Worm (Caenorhabditis elegans) whole organism, midembryonic: ENCODE results near the gene C02F5.12.

ENCODE experiments used
- T22C8.4 ChIP-seq: fragments of 200-800 bp; sonication (Bioruptor generic); IDR thresholded peaks from 2 replicates; pipeline ENCODE4 v1.3.6; 2022; ENCODE audit warnings: missing genetic modification characterization, missing compliant biosample characterization
- cog-1 ChIP-seq: sonication (generic microtip); optimal IDR thresholded peaks from 2 replicates; lab custom pipeline; 2016; ENCODE audit warnings: missing genetic modification characterization, missing compliant biosample characterization
- flt-1 ChIP-seq: fragments of 200-800 bp; sonication (Bioruptor generic); IDR thresholded peaks from 2 replicates; pipeline ENCODE4 v1.3.6; 2022; ENCODE audit warnings: missing genetic modification characterization, missing compliant biosample characterization
- klf-2 ChIP-seq: fragments of 200-800 bp; sonication (Bioruptor generic); conservative IDR thresholded peaks from 2 replicates; pipeline ENCODE4 v1.3.6; 2022; ENCODE audit warnings: missing genetic modification reagents, missing genetic modification characterization, missing compliant biosample characterization
- med-1 ChIP-seq: sonication (generic microtip); optimal IDR thresholded peaks from 2 replicates; lab custom pipeline; 2017; ENCODE audit warnings: missing genetic modification characterization, mild to moderate bottlenecking, missing compliant biosample characterization, antibody characterized with exemption, missing genetic modification reagents; ENCODE audit not compliant: insufficient read depth
- ref-1 ChIP-seq: fragments of 200-800 bp; sonication (Bioruptor generic); conservative IDR thresholded peaks from 2 replicates; pipeline ENCODE4 v1.3.6; 2022; ENCODE audit warnings: missing genetic modification reagents, missing genetic modification characterization, missing compliant biosample characterization
- tab-1 ChIP-seq: fragments of 200-800 bp; sonication (Bioruptor generic); IDR thresholded peaks from 2 replicates; pipeline ENCODE4 v1.3.6; 2022; ENCODE audit warnings: missing genetic modification characterization, missing compliant biosample characterization
- ztf-23 ChIP-seq: fragments of 200-800 bp; sonication (Bioruptor generic); IDR thresholded peaks from 2 replicates; pipeline ENCODE4 v1.3.6; 2022; ENCODE audit warnings: missing genetic modification reagents, missing genetic modification characterization, missing compliant biosample characterization
- ztf-29 ChIP-seq: fragments of 200-800 bp; sonication (Bioruptor generic); IDR thresholded peaks from 2 replicates; pipeline ENCODE4 v1.3.6; 2022; ENCODE audit warnings: missing genetic modification reagents, missing genetic modification characterization, missing compliant biosample characterization

The C02F5.12 gene

ce11 chrIII:8254938-8255337 lies 12.1 kb upstream of the C02F5.12 start, which contains the start of gene F09G8.5:
TSS of gene F09G8.5 (plus strand) at chrIII:8254975.
- TF ChIP-seq T22C8.4 (GFP tag; lab: Robert Waterston, UW) (no peak), klf-2 (GFP tag; lab: Robert Waterston, UW) (no peak), med-1 (no peak), ref-1 (no peak)

ce11 chrIII:8250007-8250683 lies 7.3 kb upstream of the C02F5.12 start, which contains the start of gene knl-1:
TSS of gene knl-1 (plus strand) at chrIII:8250632.
- peak; percentile 73 for TF ChIP-seq ztf-23
- no peak for TF ChIP-seq cog-1 (tag; lab: Kevin White, UChicago)
- 0 out of 2 replicates have a peak, but pooled peaks have one; percentile 33 for TF ChIP-seq flt-1

DNA sequence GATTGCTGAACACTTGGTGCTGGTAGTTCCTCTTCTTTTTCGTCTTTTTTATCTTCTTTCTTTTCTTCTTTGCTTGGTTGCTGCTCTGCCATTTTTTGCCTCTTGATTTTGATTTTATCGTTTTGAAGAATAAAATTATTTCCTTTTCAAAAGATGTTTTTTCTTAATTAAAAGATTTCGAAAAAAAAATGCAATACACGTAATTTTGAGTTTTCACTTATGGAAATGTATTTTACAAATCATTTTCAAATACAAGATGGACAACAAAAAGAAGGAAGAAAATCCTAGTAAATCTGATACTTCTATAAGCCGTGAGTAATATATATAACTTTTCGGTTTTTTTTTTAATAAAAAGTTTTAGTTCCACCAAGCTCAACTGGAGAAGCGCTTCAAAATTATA lies 6.6 kb upstream of the C02F5.12 start, which contains the start of the genes C02F5.10 and C02F5.2:
Gene C02F5.10 (minus strand): TSS at position 101 of the 400 bp plus-strand sequence.
Gene C02F5.2 (plus strand): TSS at position 239 of the 400 bp plus-strand sequence.
- TF ChIP-seq cog-1 (tag; lab: Kevin White, UChicago): no peak
- no peak for TF ChIP-seq flt-1
- no peak for TF ChIP-seq klf-2 (GFP tag; lab: Robert Waterston, UW)

DNA sequence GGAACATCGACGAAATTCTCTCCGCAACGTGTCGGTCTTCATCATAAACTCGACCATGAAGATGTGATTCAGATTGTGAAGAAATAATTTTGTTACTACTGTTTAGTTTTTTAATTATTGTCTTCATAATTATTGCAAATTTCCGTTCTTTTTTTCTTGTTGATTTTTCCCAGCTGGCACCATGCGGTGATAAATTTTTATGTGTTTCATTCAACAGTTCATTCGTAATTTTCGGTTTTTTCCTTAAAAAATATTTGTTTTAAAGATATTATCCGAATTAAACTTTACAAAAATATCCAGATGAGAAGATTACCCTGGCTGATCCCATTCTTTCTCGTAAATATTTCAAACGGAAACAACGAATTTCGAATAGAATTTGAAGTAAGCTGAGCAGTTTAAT lies 4.2 kb upstream of the C02F5.12 start, which contains the start of gene C02F5.13:
Gene C02F5.13 (plus strand): TSS at position 301 of the 400 bp plus-strand sequence.
- TF ChIP-seq T22C8.4 (GFP tag; lab: Robert Waterston, UW) (no peak), med-1 (no peak), ztf-29 (no peak), flt-1 (no peak), ztf-23 (no peak), ref-1 (no peak), klf-2 (GFP tag; lab: Robert Waterston, UW) (no peak)

DNA sequence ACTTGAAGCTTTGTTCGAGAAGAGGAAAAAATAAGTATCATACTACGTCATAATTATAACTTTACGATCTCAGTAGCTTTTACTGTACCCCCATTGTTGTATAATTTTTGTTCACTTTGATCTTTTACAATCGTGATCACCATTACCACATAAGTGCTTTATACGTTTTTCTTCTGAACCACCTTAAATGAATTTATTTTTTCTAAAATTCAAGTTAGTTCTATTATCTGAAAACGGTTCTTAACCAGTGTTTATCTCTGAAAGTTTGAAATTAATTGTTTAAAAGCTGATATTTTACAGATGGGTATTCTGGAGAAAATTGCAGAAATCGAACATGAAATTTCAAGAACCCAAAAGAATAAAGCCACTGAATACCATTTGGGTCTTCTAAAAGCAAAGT lies 2.8 kb upstream of the C02F5.12 start, which contains the start of gene C02F5.3:
Gene C02F5.3 (plus strand): TSS at position 301 of the 400 bp plus-strand sequence.
- TF ChIP-seq ref-1 (no peak), ztf-23 (no peak), tab-1 (GFP tag; lab: Robert Waterston, UW) (no peak), flt-1 (no peak), cog-1 (tag; lab: Kevin White, UChicago) (no peak), med-1 (no peak), klf-2 (GFP tag; lab: Robert Waterston, UW) (no peak), T22C8.4 (GFP tag; lab: Robert Waterston, UW) (no peak), ztf-29 (no peak)

DNA sequence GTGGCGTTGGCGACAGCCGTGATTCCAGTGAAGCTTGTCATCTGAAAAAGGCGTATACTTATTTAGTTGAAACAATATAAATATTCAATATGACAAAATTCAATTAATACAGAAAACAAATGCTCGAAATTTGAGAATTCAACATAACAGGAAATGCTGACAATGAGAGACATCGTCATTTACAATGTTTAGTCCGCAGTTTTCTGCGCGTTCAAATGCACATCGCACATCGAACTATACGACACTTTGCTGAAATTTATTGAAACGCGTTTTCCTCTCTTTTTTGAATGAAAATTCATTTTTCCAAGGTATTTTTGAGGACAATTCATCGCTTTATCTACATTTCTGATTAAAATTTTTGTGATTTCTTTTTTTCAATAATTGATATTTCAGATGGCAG lies 1.2 kb upstream of the C02F5.12 start, which contains the start of the genes pbs-6 and cids-1:
Gene pbs-6 (minus strand): TSS at position 41 of the 400 bp plus-strand sequence.
Gene cids-1 (plus strand): TSS at position 394 of the 400 bp plus-strand sequence.
- TF ChIP-seq ref-1 (no peak), cog-1 (tag; lab: Kevin White, UChicago) (no peak), med-1 (no peak), ztf-23 (no peak), ztf-29 (no peak)

DNA sequence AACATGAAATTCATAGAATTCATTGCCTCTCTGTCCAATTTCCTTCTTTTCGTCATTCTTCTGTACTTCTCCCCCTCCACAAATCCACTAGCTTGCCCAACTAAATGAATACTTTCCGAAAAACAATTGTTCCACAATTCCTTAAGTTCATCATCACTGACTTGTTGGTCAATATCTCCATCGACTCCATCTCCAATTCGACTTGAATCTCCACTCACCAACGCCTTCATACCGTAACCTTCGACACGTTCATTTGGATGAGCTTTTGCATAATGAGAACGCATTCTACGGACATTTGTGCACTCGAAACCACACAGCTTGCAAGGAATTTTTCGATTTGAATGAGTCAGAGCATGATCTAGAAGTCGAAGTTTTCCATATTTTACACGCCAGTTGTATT lies 1.9 kb downstream of the C02F5.12 start:
- TF ChIP-seq ztf-29: no peak
- TF ChIP-seq T22C8.4 (GFP tag; lab: Robert Waterston, UW): no peak
- TF ChIP-seq med-1: no peak
- no peak for TF ChIP-seq cog-1 (tag; lab: Kevin White, UChicago)
- TF ChIP-seq tab-1 (GFP tag; lab: Robert Waterston, UW): no peak
- TF ChIP-seq ztf-23: no peak
- TF ChIP-seq ref-1: no peak
- no peak for TF ChIP-seq flt-1
- no peak for TF ChIP-seq klf-2 (GFP tag; lab: Robert Waterston, UW)

ce11 chrIII:8240247-8240646 lies 2.6 kb downstream of the C02F5.12 start:
- TF ChIP-seq med-1: no peak
- no peak for TF ChIP-seq ref-1
- no peak for TF ChIP-seq klf-2 (GFP tag; lab: Robert Waterston, UW)
- no peak for TF ChIP-seq tab-1 (GFP tag; lab: Robert Waterston, UW)
- TF ChIP-seq ztf-23: no peak

DNA sequence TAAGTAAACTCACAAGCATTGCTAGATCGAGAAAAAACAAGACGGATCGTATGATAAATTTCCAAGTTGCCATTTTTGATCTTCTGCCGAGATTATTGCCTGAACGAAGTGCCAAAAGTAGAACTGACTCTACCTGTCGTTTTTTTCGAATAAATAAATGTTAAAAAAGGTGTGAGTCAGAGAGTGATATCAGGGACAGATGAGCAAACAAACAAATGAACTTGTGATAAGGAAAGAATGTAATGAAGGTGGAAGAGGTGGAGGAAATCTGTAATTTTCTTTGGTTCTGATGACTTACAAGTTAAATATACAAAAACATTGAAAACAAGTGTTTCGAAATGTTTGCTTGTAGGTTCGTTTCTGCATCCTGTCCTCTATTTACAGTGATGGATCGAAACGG lies 3.5 kb downstream of the C02F5.12 start, which contains the start of gene tsp-1:
Gene tsp-1 (minus strand): TSS at position 99 of the 400 bp plus-strand sequence.
- TF ChIP-seq T22C8.4 (GFP tag; lab: Robert Waterston, UW) (no peak), ref-1 (no peak), ztf-29 (no peak), klf-2 (GFP tag; lab: Robert Waterston, UW) (no peak), flt-1 (no peak), cog-1 (tag; lab: Kevin White, UChicago) (no peak)

- TF ChIP-seq flt-1 (no peak), med-1 (no peak), T22C8.4 (GFP tag; lab: Robert Waterston, UW) (no peak), ref-1 (no peak), cog-1 (tag; lab: Kevin White, UChicago) (no peak), ztf-29 (no peak), tab-1 (GFP tag; lab: Robert Waterston, UW) (no peak), ztf-23 (no peak), klf-2 (GFP tag; lab: Robert Waterston, UW) (no peak)
Observed at ce11 chrIII:8237827-8238226, 5.0 kb downstream of the C02F5.12 start, which contains the start of gene tsp-2. TSS of gene tsp-2 (minus strand) at chrIII:8237935.

DNA sequence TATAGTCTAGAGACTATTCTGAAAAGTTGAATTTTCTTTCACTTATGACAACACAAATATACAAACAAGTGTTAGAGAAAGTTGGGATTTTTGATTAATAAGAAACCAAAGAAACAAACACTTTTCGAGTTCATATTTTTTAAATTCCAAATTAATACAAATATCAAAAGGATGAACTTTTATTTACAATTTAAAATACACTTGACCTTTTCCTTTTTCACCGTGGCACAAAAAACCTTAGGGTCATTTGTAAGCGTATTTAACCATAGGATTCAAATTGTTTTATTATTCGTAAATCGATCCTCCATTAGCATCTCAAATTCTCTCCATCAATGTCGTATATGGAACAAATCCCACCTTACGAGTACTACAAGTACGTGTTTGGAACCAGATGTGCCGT lies 6.9 kb downstream of the C02F5.12 start, which contains the start of gene C02F5.5:
Gene C02F5.5 (plus strand): TSS at position 301 of the 400 bp plus-strand sequence.
- TF ChIP-seq tab-1 (GFP tag; lab: Robert Waterston, UW) (no peak), T22C8.4 (GFP tag; lab: Robert Waterston, UW) (no peak), ztf-23 (no peak), klf-2 (GFP tag; lab: Robert Waterston, UW) (no peak), med-1 (no peak), flt-1 (no peak), cog-1 (tag; lab: Kevin White, UChicago) (no peak)
